Worm (Caenorhabditis elegans) whole organism, L4 larva: ENCODE measurements around the gene srlf-12.

Experiments
- D1046.2 ChIP-seq: fragments of 200-800 bp; sonication (Bioruptor generic); IDR thresholded peaks from 2 replicates; pipeline ENCODE4 v1.3.6; 2022; ENCODE audit warnings: missing genetic modification characterization, missing compliant biosample characterization
- F26F4.8 ChIP-seq: fragments of 200-800 bp; sonication (Bioruptor generic); conservative IDR thresholded peaks from 2 replicates; pipeline ENCODE4 v1.3.6; 2022; ENCODE audit warnings: missing genetic modification characterization, missing compliant biosample characterization
- F44E2.7 ChIP-seq: fragments of 200-800 bp; sonication (Bioruptor generic); IDR thresholded peaks from 2 replicates; pipeline ENCODE4 v2.1.2; 2022; ENCODE audit warnings: missing genetic modification characterization, missing compliant biosample characterization
- aha-1 ChIP-seq: fragments of 150-350 bp; peaks from one replicate; lab custom pipeline; 2014; ENCODE audit warnings: missing biosample characterization, missing genetic modification characterization
- aly-2 ChIP-seq: sonication (generic microtip); optimal IDR thresholded peaks from 2 replicates; lab custom pipeline; 2018; ENCODE audit warnings: missing biosample characterization, missing genetic modification characterization
- ama-1 ChIP-seq: fragments of 150-350 bp; optimal IDR thresholded peaks from 2 replicates; lab custom pipeline; 2014; ENCODE audit warnings: inconsistent platforms, mixed read lengths
- ceh-28 ChIP-seq: fragments of 150-350 bp; optimal IDR thresholded peaks from 2 replicates; lab custom pipeline; 2014; ENCODE audit warnings: missing biosample characterization, missing genetic modification reagents, missing genetic modification characterization
- ceh-62 ChIP-seq: sonication (generic microtip); optimal IDR thresholded peaks from 2 replicates; lab custom pipeline; 2017; ENCODE audit warnings: missing biosample characterization, missing genetic modification characterization
- cey-2 ChIP-seq: sonication (generic microtip); optimal IDR thresholded peaks from 3 replicates; lab custom pipeline; 2017; ENCODE audit warnings: missing genetic modification characterization, mild to moderate bottlenecking, missing compliant biosample characterization, antibody characterized with exemption, borderline replicate concordance; ENCODE audit not compliant: insufficient read depth
- daf-16 ChIP-seq, 3 experiments: sonication (generic microtip); optimal IDR thresholded peaks; 2 replicates each; lab custom pipeline; 2016 to 2017; ENCODE audit warnings: missing genetic modification characterization in 3 of 3, missing genetic modification reagents in 3 of 3, mild to moderate bottlenecking in 2 of 3, missing compliant biosample characterization in 2 of 3, missing biosample characterization in 1 of 3, moderate library complexity in 1 of 3
- dmd-8 ChIP-seq: fragments of 200-800 bp; sonication (Bioruptor generic); IDR thresholded peaks from 2 replicates; pipeline ENCODE4 v1.3.6; 2022; ENCODE audit warnings: missing genetic modification characterization, missing compliant biosample characterization
- dmd-9 ChIP-seq: fragments of 200-800 bp; sonication (Bioruptor generic); IDR thresholded peaks from 2 replicates; pipeline ENCODE4 v1.3.6; 2022; ENCODE audit warnings: missing genetic modification reagents, missing genetic modification characterization, missing compliant biosample characterization
- egl-27 ChIP-seq: sonication (generic microtip); optimal IDR thresholded peaks from 3 replicates; lab custom pipeline; 2017; ENCODE audit warnings: missing biosample characterization, missing genetic modification reagents, missing genetic modification characterization
- egl-43 ChIP-seq: fragments of 200-800 bp; sonication (Bioruptor generic); IDR thresholded peaks from 2 replicates; pipeline ENCODE4 v1.3.6; 2022; ENCODE audit warnings: missing genetic modification reagents, missing genetic modification characterization, missing compliant biosample characterization
- fos-1 ChIP-seq: fragments of 150-350 bp; optimal IDR thresholded peaks from 2 replicates; lab custom pipeline; 2014; ENCODE audit warnings: missing biosample characterization, missing genetic modification characterization
- gei-8 ChIP-seq: fragments of 200-800 bp; sonication (Bioruptor generic); optimal IDR thresholded peaks from 2 replicates; lab custom pipeline; 2018; ENCODE audit warnings: mild to moderate bottlenecking, missing genetic modification characterization, missing compliant biosample characterization
- lim-7 ChIP-seq: fragments of 200-800 bp; sonication (Bioruptor generic); IDR thresholded peaks from 2 replicates; pipeline ENCODE4 v1.3.6; 2022; ENCODE audit warnings: missing genetic modification characterization, missing compliant biosample characterization
- lin-1 ChIP-seq: fragments of 200-800 bp; sonication (Bioruptor generic); IDR thresholded peaks from 2 replicates; pipeline ENCODE4 v1.3.6; 2022; ENCODE audit warnings: missing genetic modification reagents, missing genetic modification characterization, missing compliant biosample characterization
- lin-13 ChIP-seq: fragments of 150-350 bp; optimal IDR thresholded peaks from 2 replicates; lab custom pipeline; 2014; ENCODE audit warnings: missing biosample characterization, missing genetic modification reagents, missing genetic modification characterization
- lin-15B ChIP-seq: fragments of 150-350 bp; sonication (generic microtip); optimal IDR thresholded peaks from 3 replicates; lab custom pipeline; 2014; ENCODE audit warnings: missing biosample characterization, missing genetic modification characterization
- lin-29 ChIP-seq: fragments of 200-800 bp; sonication (Bioruptor generic); IDR thresholded peaks from 2 replicates; pipeline ENCODE4 v1.3.6; 2022; ENCODE audit warnings: missing genetic modification reagents, missing genetic modification characterization, missing compliant biosample characterization
- nhr-111 ChIP-seq: fragments of 200-800 bp; sonication (Bioruptor generic); optimal IDR thresholded peaks from 2 replicates; lab custom pipeline; 2018; ENCODE audit warnings: mild to moderate bottlenecking, missing genetic modification characterization, missing compliant biosample characterization
- nhr-28 ChIP-seq: fragments of 150-350 bp; optimal IDR thresholded peaks from 2 replicates; lab custom pipeline; 2014; ENCODE audit warnings: missing biosample characterization, missing genetic modification characterization
- nhr-42 ChIP-seq: fragments of 200-800 bp; sonication (Bioruptor generic); IDR thresholded peaks from 2 replicates; pipeline ENCODE4 v1.3.6; 2022; ENCODE audit warnings: missing genetic modification characterization, missing compliant biosample characterization
- nhr-76 ChIP-seq: fragments of 150-350 bp; optimal IDR thresholded peaks from 2 replicates; lab custom pipeline; 2014; ENCODE audit warnings: missing biosample characterization, missing genetic modification characterization
- nhr-77 ChIP-seq: fragments of 150-350 bp; optimal IDR thresholded peaks from 2 replicates; lab custom pipeline; 2014; ENCODE audit warnings: missing biosample characterization, missing genetic modification characterization
- pha-4 ChIP-seq, 2 experiments: fragments of 150-350 bp in 1 of 2; fragments of 200-800 bp in 1 of 2; sonication (Bioruptor generic) in 1 of 2; IDR thresholded peaks in 1 of 2; optimal IDR thresholded peaks in 1 of 2; 2 replicates each; pipeline versions ENCODE4 v1.3.6 to Lab custom; 2014 to 2022; ENCODE audit warnings: missing genetic modification characterization in 2 of 2, missing genetic modification reagents in 2 of 2, missing biosample characterization in 1 of 2, missing compliant biosample characterization in 1 of 2
- rbr-2 ChIP-seq: sonication (generic microtip); optimal IDR thresholded peaks from 2 replicates; lab custom pipeline; 2016; ENCODE audit warnings: missing genotype, missing genetic modification characterization, missing compliant biosample characterization
- set-16 ChIP-seq: fragments of 200-800 bp; sonication (Bioruptor generic); IDR thresholded peaks from 2 replicates; pipeline ENCODE4 v1.3.6; 2022; ENCODE audit warnings: missing genetic modification reagents, missing genetic modification characterization, missing compliant biosample characterization
- skn-1 ChIP-seq: fragments of 150-350 bp; optimal IDR thresholded peaks from 2 replicates; lab custom pipeline; 2014; ENCODE audit warnings: missing biosample characterization, missing genetic modification characterization
- spr-3 ChIP-seq: fragments of 200-800 bp; sonication (Bioruptor generic); optimal IDR thresholded peaks from 2 replicates; lab custom pipeline; 2018; ENCODE audit warnings: mild to moderate bottlenecking, missing genetic modification characterization, missing compliant biosample characterization
- unc-39 ChIP-seq: sonication (generic microtip); optimal IDR thresholded peaks from 2 replicates; lab custom pipeline; 2017; ENCODE audit warnings: missing biosample characterization, missing genetic modification characterization
- vab-7 ChIP-seq: fragments of 200-800 bp; sonication (Bioruptor generic); IDR thresholded peaks from 2 replicates; pipeline ENCODE4 v1.3.6; 2022; ENCODE audit warnings: missing genetic modification reagents, missing genetic modification characterization, missing compliant biosample characterization
- zag-1 ChIP-seq: fragments of 150-350 bp; optimal IDR thresholded peaks from 2 replicates; lab custom pipeline; 2014; ENCODE audit warnings: missing biosample characterization, missing genetic modification characterization
- zfp-2 ChIP-seq: sonication (generic microtip); optimal IDR thresholded peaks from 2 replicates; lab custom pipeline; 2016; ENCODE audit warnings: mild to moderate bottlenecking, missing genetic modification characterization, missing compliant biosample characterization
- zfp-3 ChIP-seq: fragments of 200-800 bp; sonication (Bioruptor generic); conservative IDR thresholded peaks from 2 replicates; pipeline ENCODE4 v1.3.6; 2022; ENCODE audit warnings: missing genetic modification reagents, missing genetic modification characterization, missing compliant biosample characterization
- ztf-7 ChIP-seq: fragments of 150-350 bp; optimal IDR thresholded peaks from 2 replicates; lab custom pipeline; 2014; ENCODE audit warnings: missing biosample characterization, missing genetic modification characterization

The srlf-12 gene

DNA sequence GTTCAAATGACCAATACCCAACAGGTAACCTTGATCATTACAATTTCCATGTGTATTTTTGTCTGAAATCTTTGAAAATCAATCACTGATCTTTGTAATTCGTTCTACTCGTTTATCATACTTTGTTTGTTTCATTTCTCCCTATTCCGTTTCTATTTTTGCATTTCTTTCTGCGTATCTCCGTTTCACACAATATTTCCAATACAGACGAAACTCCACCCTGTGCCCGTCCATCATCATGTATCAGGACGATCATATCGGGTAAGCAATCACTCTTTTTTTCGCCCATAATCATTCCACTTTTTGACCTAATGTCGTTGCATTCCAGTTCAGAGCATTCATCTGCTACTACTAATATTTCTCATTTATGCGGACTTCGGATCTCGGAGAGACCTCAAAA, 17.8 kb upstream of the srlf-12 start, which contains the start of gene pyk-2 (continued):
- TF ChIP-seq nhr-111 (GFP tag; lab: Kevin White, UChicago): no peak

DNA sequence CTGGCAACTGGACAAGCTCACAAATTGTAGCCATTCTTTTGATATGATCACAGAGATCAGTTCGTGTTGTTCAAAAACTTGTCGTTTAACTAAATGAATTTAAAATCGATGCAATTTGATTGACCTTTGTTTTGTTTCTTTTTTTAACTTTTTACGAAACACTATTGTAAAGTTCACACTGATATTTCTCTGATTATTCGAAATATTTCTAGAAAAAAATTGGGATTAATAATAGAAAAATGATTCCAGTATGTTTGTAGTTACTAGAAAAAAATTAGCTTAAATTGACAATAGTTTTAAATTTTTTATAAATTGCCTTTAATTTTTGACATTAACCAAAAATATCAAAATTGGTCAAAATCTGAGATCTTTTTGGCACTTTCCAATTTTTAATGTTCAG, 17.3 kb upstream of the srlf-12 start, which contains the start of gene ZK596.2:
ZK596.2 (minus strand) TSS at position 101 of the 400 bp plus-strand sequence.
- no peak for TF ChIP-seq nhr-42 (GFP tag; lab: Robert Waterston, UW)

DNA sequence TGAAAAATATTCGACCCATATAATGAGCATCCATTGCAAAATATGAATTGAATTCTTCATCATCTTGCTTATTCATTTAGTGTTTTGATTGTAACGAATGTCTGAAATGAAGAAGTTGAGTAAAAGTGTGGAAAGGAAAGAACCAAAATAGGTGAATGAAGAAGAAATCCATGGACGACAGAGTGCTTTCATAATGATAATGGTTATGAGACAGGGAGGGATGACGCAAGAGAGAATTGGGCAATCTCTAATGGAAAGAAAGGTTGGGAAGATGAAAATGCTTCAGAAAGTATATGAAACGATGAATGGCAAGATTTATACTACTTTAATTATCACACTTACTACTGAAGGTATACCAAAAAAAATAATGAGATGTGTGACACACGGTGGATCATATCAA, 12.4 kb upstream of the srlf-12 start, which contains the start of gene ZK596.3:
ZK596.3 (minus strand) TSS at position 101 of the 400 bp plus-strand sequence.
- TF ChIP-seq zfp-2 (tag; lab: Kevin White, UChicago) (no peak), F26F4.8 (GFP tag; lab: Robert Waterston, UW) (no peak), skn-1 (no peak), fos-1 (tag; lab: Kevin White, UChicago) (no peak), aly-2 (tag; lab: Kevin White, UChicago) (no peak), F44E2.7 (GFP tag; lab: Robert Waterston, UW) (no peak), zag-1 (tag; lab: Kevin White, UChicago) (no peak), zfp-3 (GFP tag; lab: Robert Waterston, UW) (no peak), rbr-2 (tag; lab: Kevin White, UChicago) (no peak)

DNA sequence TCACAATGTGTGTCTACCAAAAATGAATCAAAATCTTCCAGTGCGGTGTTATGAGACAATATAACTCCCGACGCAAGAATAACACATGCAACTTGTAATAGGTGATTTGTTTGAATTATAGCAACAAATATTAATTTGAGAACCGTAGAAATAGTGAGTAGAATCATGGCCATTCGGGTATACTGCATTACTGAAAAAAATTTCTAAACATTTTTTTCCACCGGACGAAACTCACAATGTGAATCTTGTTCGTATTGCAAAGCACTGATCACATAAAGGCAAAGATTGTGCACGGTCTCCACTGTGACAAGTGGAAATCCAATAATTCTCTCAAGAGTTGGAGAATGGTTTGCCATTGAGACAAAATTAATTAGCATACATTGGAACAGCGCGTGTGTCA, 10.6 kb upstream of the srlf-12 start:
- TF ChIP-seq aha-1 (tag; lab: Kevin White, UChicago) (peak; percentile 90), daf-16 (GFP tag; optimal IDR thresholded peaks at IDR 0.05; lab: Kevin White, UChicago) (no peak), daf-16 (tag; optimal IDR thresholded peaks at IDR 0.05; lab: Kevin White, UChicago) (no peak)

DNA sequence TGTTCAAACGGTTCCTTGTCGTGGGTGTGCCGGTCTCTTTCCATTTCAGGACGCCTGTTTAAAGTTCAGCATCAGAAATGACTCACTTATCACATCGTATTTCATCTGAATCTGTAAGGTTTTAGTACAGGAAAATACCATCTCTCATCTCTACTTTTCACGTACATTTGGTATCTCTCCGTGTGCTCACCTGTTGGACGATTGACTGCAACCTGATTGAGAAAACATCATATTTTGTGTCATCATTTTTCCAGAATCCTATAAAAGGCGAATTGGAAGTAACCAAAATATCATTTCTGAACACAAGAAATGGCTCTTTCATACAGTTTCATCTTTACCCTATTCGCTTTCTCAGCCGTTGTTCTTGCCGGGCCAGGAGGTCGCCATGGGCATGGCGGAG, 8.2 kb upstream of the srlf-12 start, which contains the start of gene srlf-30:
srlf-30 (plus strand) TSS at position 301 of the 400 bp plus-strand sequence.
- no peak for TF ChIP-seq dmd-8 (GFP tag; lab: Robert Waterston, UW)
- no peak for TF ChIP-seq ama-1 (lab: Kevin White, UChicago)
- no peak for TF ChIP-seq lin-1 (GFP tag; lab: Robert Waterston, UW)
- no peak for TF ChIP-seq cey-2 (tag; lab: Kevin White, UChicago)
- no peak for TF ChIP-seq fos-1 (tag; lab: Kevin White, UChicago)
- no peak for TF ChIP-seq lin-29 (GFP tag; lab: Robert Waterston, UW)
- TF ChIP-seq nhr-76: no peak
- TF ChIP-seq nhr-28: no peak
- no peak for TF ChIP-seq egl-43 (GFP tag; lab: Robert Waterston, UW)
- TF ChIP-seq ztf-7 (tag; lab: Kevin White, UChicago): no peak
- TF ChIP-seq vab-7 (GFP tag; lab: Robert Waterston, UW): no peak
- TF ChIP-seq lin-13: no peak
- TF ChIP-seq egl-27: no peak
- TF ChIP-seq unc-39 (tag; lab: Kevin White, UChicago): no peak
- TF ChIP-seq, all 104 proteins: peak for 0

DNA sequence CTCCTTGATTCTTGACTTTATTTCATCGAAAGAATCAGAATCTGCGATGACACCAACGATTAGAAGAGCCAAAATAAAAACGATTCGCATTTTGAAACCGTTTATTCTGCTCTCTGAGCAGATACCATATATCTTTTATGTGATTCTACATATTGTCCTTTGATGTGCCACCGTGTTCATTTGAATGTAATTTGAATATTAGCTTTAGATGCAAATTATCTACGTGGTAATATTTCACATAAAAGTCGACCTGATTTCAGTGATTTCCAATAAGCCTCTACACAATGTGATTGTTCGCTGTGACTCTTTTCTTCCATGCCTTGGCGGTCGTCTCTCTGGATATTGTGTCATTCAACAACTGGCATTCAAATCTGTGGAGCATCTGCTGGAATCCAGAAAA, 7.2 kb upstream of the srlf-12 start, which contains the start of the genes F13E9.9 and F13E9.19:
F13E9.9 (minus strand) TSS at position 101 of the 400 bp plus-strand sequence.
F13E9.19 (plus strand) TSS at position 316 of the 400 bp plus-strand sequence.
- no peak for TF ChIP-seq dmd-9 (GFP tag; lab: Robert Waterston, UW)
- no peak for TF ChIP-seq set-16
- no peak for TF ChIP-seq D1046.2 (GFP tag; lab: Robert Waterston, UW)
- no peak for TF ChIP-seq ceh-62
- no peak for TF ChIP-seq ceh-28 (tag; lab: Kevin White, UChicago)
- TF ChIP-seq gei-8: no peak
- TF ChIP-seq nhr-42 (GFP tag; lab: Robert Waterston, UW): no peak
- TF ChIP-seq nhr-77 (tag; lab: Kevin White, UChicago): no peak
- TF ChIP-seq pha-4 (GFP tag; IDR thresholded peaks at IDR 0.05; lab: Robert Waterston, UW): no peak
- TF ChIP-seq pha-4 (tag; optimal IDR thresholded peaks at IDR 0.05; lab: Kevin White, UChicago): no peak
- TF ChIP-seq spr-3 (GFP tag; lab: Kevin White, UChicago): no peak
- TF ChIP-seq lin-15B (tag; lab: Kevin White, UChicago): no peak
- TF ChIP-seq lim-7 (GFP tag; lab: Robert Waterston, UW): no peak
